Fruit fly (Drosophila melanogaster) whole organism, embryonic: ENCODE data around the gene Sfp35C.

Experiments
- ATbp ChIP-seq: fragments of 200-800 bp; sonication (Bioruptor generic); optimal IDR thresholded peaks from 2 replicates; lab custom pipeline; 2017; ENCODE audit warnings: missing biosample characterization, mild to moderate bottlenecking, missing genetic modification characterization, missing genetic modification reagents
- CG10979 ChIP-seq: fragments of 200-800 bp; sonication (Bioruptor generic); optimal IDR thresholded peaks from 2 replicates; lab custom pipeline; 2018; ENCODE audit warnings: missing biosample characterization, mild to moderate bottlenecking, missing genetic modification characterization, moderate library complexity
- CG11093 ChIP-seq: fragments of 200-800 bp; sonication (Bioruptor generic); IDR thresholded peaks from 3 replicates; pipeline ENCODE4 v1.3.6; 2022; ENCODE audit warnings: missing biosample characterization, missing genetic modification characterization
- CG13775 ChIP-seq: fragments of 200-800 bp; sonication (Bioruptor generic); optimal IDR thresholded peaks from 3 replicates; lab custom pipeline; 2017; ENCODE audit warnings: missing biosample characterization, mild to moderate bottlenecking, missing genetic modification characterization
- CG15514 ChIP-seq: fragments of 200-800 bp; sonication (Bioruptor generic); optimal IDR thresholded peaks from 3 replicates; lab custom pipeline; 2017; ENCODE audit warnings: missing biosample characterization, missing genetic modification characterization, mild to moderate bottlenecking, moderate library complexity, missing genetic modification reagents
- CG15601 ChIP-seq: fragments of 200-800 bp; sonication (Bioruptor generic); optimal IDR thresholded peaks from 3 replicates; lab custom pipeline; 2019; ENCODE audit warnings: missing biosample characterization, mild to moderate bottlenecking, missing genetic modification characterization, moderate library complexity
- CG15696 ChIP-seq: fragments of 200-800 bp; sonication (Bioruptor generic); optimal IDR thresholded peaks from 2 replicates; lab custom pipeline; 2019; ENCODE audit warnings: missing biosample characterization, mild to moderate bottlenecking, missing genetic modification characterization, moderate library complexity
- CG1603 ChIP-seq: fragments of 200-800 bp; sonication (Bioruptor generic); optimal IDR thresholded peaks from 2 replicates; lab custom pipeline; 2019; ENCODE audit warnings: missing biosample characterization, mild to moderate bottlenecking, missing genetic modification characterization, moderate library complexity
- CG17361 ChIP-seq: fragments of 200-800 bp; sonication (Bioruptor generic); IDR thresholded peaks from 3 replicates; pipeline ENCODE4 v1.3.6; 2022; ENCODE audit warnings: missing biosample characterization, missing genetic modification characterization
- CG18764 ChIP-seq: fragments of 200-800 bp; sonication (Bioruptor generic); optimal IDR thresholded peaks from 3 replicates; lab custom pipeline; 2016; ENCODE audit warnings: missing biosample characterization, missing genetic modification characterization
- CG32767 ChIP-seq: fragments of 200-800 bp; sonication (Bioruptor generic); IDR thresholded peaks from 2 replicates; pipeline ENCODE4 v1.3.6; 2022; ENCODE audit warnings: missing biosample characterization, missing genetic modification characterization
- CG34422 ChIP-seq: fragments of 200-800 bp; sonication (Bioruptor generic); IDR thresholded peaks from 3 replicates; pipeline ENCODE4 v1.3.6; 2022; ENCODE audit warnings: missing biosample characterization, missing genetic modification characterization
- CG4328 ChIP-seq: fragments of 200-800 bp; sonication (Bioruptor generic); optimal IDR thresholded peaks from 3 replicates; lab custom pipeline; 2017; ENCODE audit warnings: missing biosample characterization, missing genetic modification reagents, missing genetic modification characterization
- CG6175 ChIP-seq: fragments of 200-800 bp; sonication (Bioruptor generic); IDR thresholded peaks from 3 replicates; pipeline ENCODE4 v1.3.6; 2022; ENCODE audit warnings: missing biosample characterization, missing genetic modification characterization
- CG6272 ChIP-seq: fragments of 200-800 bp; sonication (Bioruptor generic); IDR thresholded peaks from 2 replicates; pipeline ENCODE4 v1.3.6; 2022; ENCODE audit warnings: missing biosample characterization, missing genetic modification characterization
- CG6689 ChIP-seq: fragments of 200-800 bp; sonication (Bioruptor generic); IDR thresholded peaks from 2 replicates; pipeline ENCODE4 v1.3.6; 2022; ENCODE audit warnings: missing biosample characterization, missing genetic modification characterization
- CG7786 ChIP-seq: fragments of 200-800 bp; sonication (Bioruptor generic); optimal IDR thresholded peaks from 2 replicates; lab custom pipeline; 2016; ENCODE audit warnings: missing biosample characterization, missing genetic modification characterization
- CG8388 ChIP-seq: fragments of 200-800 bp; sonication (Bioruptor generic); optimal IDR thresholded peaks from 2 replicates; lab custom pipeline; 2019; ENCODE audit warnings: missing biosample characterization, mild to moderate bottlenecking, missing genetic modification characterization, moderate library complexity
- CG8478 ChIP-seq: fragments of >200 bp; optimal IDR thresholded peaks from 2 replicates; lab custom pipeline; 2018
- CG9437 ChIP-seq: fragments of 200-800 bp; sonication (Bioruptor generic); optimal IDR thresholded peaks from 2 replicates; lab custom pipeline; 2018; ENCODE audit warnings: missing biosample characterization, mild to moderate bottlenecking, missing genetic modification characterization
- Camta ChIP-seq: fragments of 200-800 bp; sonication (Bioruptor generic); optimal IDR thresholded peaks from 2 replicates; lab custom pipeline; 2016; ENCODE audit warnings: missing biosample characterization, missing genetic modification characterization
- D ChIP-seq, 2 experiments: fragments of 200-800 bp in 1 of 2; fragments of >200 bp in 1 of 2; sonication (Bioruptor generic) in 1 of 2; optimal IDR thresholded peaks; 2 replicates in 1 of 2; 3 replicates in 1 of 2; lab custom pipeline; 2017; ENCODE audit warnings: mild to moderate bottlenecking in 1 of 2, missing biosample characterization in 1 of 2, missing genetic modification characterization in 1 of 2, missing genetic modification reagents in 1 of 2
- Fer3 ChIP-seq: fragments of 200-800 bp; sonication (Bioruptor generic); optimal IDR thresholded peaks from 2 replicates; lab custom pipeline; 2018; ENCODE audit warnings: missing biosample characterization, mild to moderate bottlenecking, missing genetic modification characterization, moderate library complexity
- HLH54F ChIP-seq: fragments of 200-800 bp; sonication (Bioruptor generic); optimal IDR thresholded peaks from 3 replicates; lab custom pipeline; 2016; ENCODE audit warnings: missing biosample characterization, missing genetic modification characterization
- Hand ChIP-seq: fragments of 200-800 bp; sonication (Bioruptor generic); optimal IDR thresholded peaks from 2 replicates; lab custom pipeline; 2017; ENCODE audit warnings: mild to moderate bottlenecking, missing biosample characterization, missing genetic modification reagents, missing genetic modification characterization
- Hsf ChIP-seq: fragments of 200-800 bp; sonication (Bioruptor generic); optimal IDR thresholded peaks from 3 replicates; lab custom pipeline; 2016; ENCODE audit warnings: missing biosample characterization, missing genetic modification characterization
- Lhr ChIP-seq: fragments of 200-800 bp; sonication (Bioruptor generic); optimal IDR thresholded peaks from 3 replicates; lab custom pipeline; 2017; ENCODE audit warnings: mild to moderate bottlenecking, missing biosample characterization, missing genetic modification reagents, missing genetic modification characterization
- NC2α ChIP-seq: fragments of 200-800 bp; sonication (Bioruptor generic); optimal IDR thresholded peaks from 2 replicates; lab custom pipeline; 2016; ENCODE audit warnings: missing biosample characterization, missing genetic modification characterization
- Nf-YC ChIP-seq: fragments of 200-800 bp; optimal IDR thresholded peaks from 3 replicates; lab custom pipeline; 2019; ENCODE audit warnings: missing biosample characterization, mild to moderate bottlenecking, missing genetic modification characterization, moderate library complexity
- amos ChIP-seq: fragments of 200-800 bp; sonication (Bioruptor generic); IDR thresholded peaks from 2 replicates; pipeline ENCODE4 v1.3.6; 2022; ENCODE audit warnings: missing biosample characterization, missing genetic modification characterization; ENCODE audit not compliant: partially characterized antibody
- bowl ChIP-seq: fragments of 200-800 bp; sonication (Bioruptor generic); IDR thresholded peaks from 2 replicates; pipeline ENCODE4 v1.3.6; 2022; ENCODE audit warnings: missing biosample characterization, missing genetic modification characterization
- croc ChIP-seq: fragments of 200-800 bp; sonication (Bioruptor generic); conservative IDR thresholded peaks from 3 replicates; pipeline ENCODE4 v1.3.6; 2022; ENCODE audit warnings: missing biosample characterization, missing genetic modification characterization
- da ChIP-seq: fragments of 200-800 bp; sonication (Bioruptor generic); optimal IDR thresholded peaks from 2 replicates; lab custom pipeline; 2016; ENCODE audit warnings: missing biosample characterization, missing genetic modification characterization
- esg ChIP-seq: fragments of 200-800 bp; sonication (Bioruptor generic); conservative IDR thresholded peaks from 2 replicates; pipeline ENCODE4 v1.3.6; 2022; ENCODE audit warnings: missing biosample characterization, missing genetic modification characterization
- eve ChIP-seq, 2 experiments: fragments of >200 bp; optimal IDR thresholded peaks; 2 replicates each; lab custom pipeline; 2017; ENCODE audit warnings: missing biosample characterization in 2 of 2, missing genetic modification characterization in 2 of 2
- exex ChIP-seq: fragments of 200-800 bp; sonication (Bioruptor generic); optimal IDR thresholded peaks from 4 replicates; lab custom pipeline; 2018; ENCODE audit warnings: missing biosample characterization, mild to moderate bottlenecking, missing genetic modification characterization, moderate library complexity
- fd102C ChIP-seq: fragments of 200-800 bp; sonication (Bioruptor generic); optimal IDR thresholded peaks from 2 replicates; lab custom pipeline; 2018; ENCODE audit warnings: missing biosample characterization, mild to moderate bottlenecking, missing genetic modification characterization, moderate library complexity
- fd96Cb ChIP-seq: fragments of 200-800 bp; sonication (Bioruptor generic); optimal IDR thresholded peaks from 2 replicates; lab custom pipeline; 2018; ENCODE audit warnings: missing biosample characterization, mild to moderate bottlenecking, missing genetic modification characterization, moderate library complexity
- grn ChIP-seq: fragments of 200-800 bp; sonication (Bioruptor generic); optimal IDR thresholded peaks from 3 replicates; lab custom pipeline; 2017; ENCODE audit warnings: missing biosample characterization, missing genetic modification characterization
- gsb ChIP-seq: fragments of 200-800 bp; sonication (Bioruptor generic); IDR thresholded peaks from 2 replicates; pipeline ENCODE4 v1.3.6; 2022; ENCODE audit warnings: missing biosample characterization, missing genetic modification characterization
- ham ChIP-seq: fragments of 200-800 bp; sonication (Bioruptor generic); IDR thresholded peaks from 2 replicates; pipeline ENCODE4 v1.3.6; 2022; ENCODE audit warnings: missing biosample characterization, missing genetic modification characterization
- her ChIP-seq: fragments of 200-800 bp; sonication (Bioruptor generic); optimal IDR thresholded peaks from 2 replicates; lab custom pipeline; 2016; ENCODE audit warnings: missing biosample characterization, missing genetic modification characterization
- knrl ChIP-seq: fragments of 200-800 bp; sonication (Bioruptor generic); IDR thresholded peaks from 3 replicates; pipeline ENCODE4 v1.3.6; 2022; ENCODE audit warnings: missing biosample characterization, missing genetic modification characterization; ENCODE audit not compliant: partially characterized antibody
- schlank ChIP-seq: fragments of 200-800 bp; sonication (Bioruptor generic); optimal IDR thresholded peaks from 2 replicates; lab custom pipeline; 2018; ENCODE audit warnings: missing biosample characterization, mild to moderate bottlenecking, missing genetic modification characterization
- sens-2 ChIP-seq: fragments of 200-800 bp; sonication (Bioruptor generic); IDR thresholded peaks from 2 replicates; pipeline ENCODE4 v1.3.6; 2022; ENCODE audit warnings: missing biosample characterization, missing genetic modification characterization
- sima ChIP-seq: fragments of 200-800 bp; sonication (Bioruptor generic); optimal IDR thresholded peaks from 2 replicates; lab custom pipeline; 2016; ENCODE audit warnings: missing biosample characterization, missing genetic modification characterization
- sob ChIP-seq: fragments of 200-800 bp; sonication (Bioruptor generic); IDR thresholded peaks from 2 replicates; pipeline ENCODE4 v1.3.6; 2022; ENCODE audit warnings: missing biosample characterization, missing genetic modification characterization
- sug ChIP-seq: fragments of 200-800 bp; optimal IDR thresholded peaks from 2 replicates; lab custom pipeline; 2019; ENCODE audit warnings: missing biosample characterization, mild to moderate bottlenecking, missing genetic modification characterization, moderate library complexity
- zfh2 ChIP-seq: fragments of 200-800 bp; sonication (Bioruptor generic); optimal IDR thresholded peaks from 2 replicates; lab custom pipeline; 2016; ENCODE audit warnings: missing biosample characterization, missing genetic modification characterization

Sfp35C gene

dm6 chr2L:15248163-15249005, 46.5 kb upstream of the Sfp35C start, which contains the start of gene dao (continued):
- TF ChIP-seq gsb (GFP tag; lab: Robert Waterston, UW) (0 out of 2 replicates have a peak, but pooled peaks have one; percentile 6), CG32767 (no peak), sug (peak; percentile 34), sima (GFP tag; lab: Kevin White, UChicago) (no peak), fd102C (GFP tag; lab: Kevin White, UChicago) (no peak), CG17361 (peak; percentile 70), CG11093 (GFP tag; lab: Robert Waterston, UW) (no peak), CG7786 (GFP tag; lab: Kevin White, UChicago) (no peak), CG15601 (tag; lab: Kevin White, UChicago) (peak; percentile 15), fd96Cb (tag; lab: Kevin White, UChicago) (peak; percentile 42), sob (GFP tag; lab: Robert Waterston, UW) (peak; percentile 58; the same call in 1 of the 2 replicates), ham (GFP tag; lab: Robert Waterston, UW) (no peak), her (GFP tag; lab: Kevin White, UChicago) (no peak), CG15514 (GFP tag; lab: Kevin White, UChicago) (peak; percentile 8), bowl (no peak), CG10979 (tag; lab: Kevin White, UChicago) (no peak), esg (GFP tag; lab: Robert Waterston, UW) (peak; percentile 65), CG13775 (peak; percentile 63), CG9437 (peak; percentile 10), zfh2 (GFP tag; lab: Kevin White, UChicago) (peak; percentile 45), CG34422 (peak; percentile 62; the same call in 2 of the 3 replicates), D (optimal IDR thresholded peaks at IDR 0.05; lab: Kevin White, UChicago) (no peak), D (GFP tag; optimal IDR thresholded peaks at IDR 0.05; lab: Kevin White, UChicago) (no peak), CG8478 (lab: Kevin White, UChicago) (no peak), Camta (peak; percentile 18), da (GFP tag; lab: Kevin White, UChicago) (no peak), Hsf (GFP tag; lab: Kevin White, UChicago) (peak; percentile 49), grn (GFP tag; lab: Kevin White, UChicago) (no peak), CG6272 (GFP tag; lab: Robert Waterston, UW) (peak; percentile 63), Lhr (GFP tag; lab: Kevin White, UChicago) (peak; percentile 58), CG1603 (tag; lab: Kevin White, UChicago) (peak; percentile 23), Fer3 (tag; lab: Kevin White, UChicago) (peak; percentile 10), Hand (GFP tag; lab: Kevin White, UChicago) (no peak), schlank (no peak), CG4328 (GFP tag; lab: Kevin White, UChicago) (no peak), Nf-YC (tag; lab: Kevin White, UChicago) (peak; percentile 35), CG8388 (GFP tag; lab: Kevin White, UChicago) (peak; percentile 33), CG6175 (GFP tag; lab: Robert Waterston, UW) (no peak), amos (GFP tag; lab: Robert Waterston, UW) (peak; percentile 78), CG15696 (tag; lab: Kevin White, UChicago) (peak; percentile 45), eve (GFP tag; optimal IDR thresholded peaks at IDR 0.05; lab: Kevin White, UChicago) (no peak), sens-2 (GFP tag; lab: Robert Waterston, UW) (no peak), HLH54F (GFP tag; lab: Kevin White, UChicago) (peak; percentile 35), ATbp (GFP tag; lab: Kevin White, UChicago) (no peak), CG18764 (no peak), knrl (GFP tag; lab: Robert Waterston, UW) (peak; percentile 85), NC2α (GFP tag; lab: Kevin White, UChicago) (no peak), CG6689 (0 out of 2 replicates have a peak, but pooled peaks have one; percentile 34), croc (GFP tag; lab: Robert Waterston, UW) (no peak), exex (tag; lab: Kevin White, UChicago) (no peak)
